Worm (Caenorhabditis elegans): ENCODE measurements around the gene ZC504.1.

Gene ZC504.1

ce11 chrX:10401118-10401517 lies 5.8 kb upstream of the ZC504.1 start:
- TF ChIP-seq lsl-1 (GFP tag; optimal IDR thresholded peaks at IDR 0.05) = no peak
- no peak for TF ChIP-seq let-526 (GFP tag; IDR thresholded peaks at IDR 0.05)

ce11 chrX:10404051-10404450 lies 2.9 kb upstream of the ZC504.1 start:
- TF ChIP-seq ama-1 (optimal IDR thresholded peaks at IDR 0.05) (no peak), ama-1 (GFP tag; optimal IDR thresholded peaks at IDR 0.05) (no peak), ceh-79 (tag; optimal IDR thresholded peaks at IDR 0.05) (no peak), xnd-1 (tag; optimal IDR thresholded peaks at IDR 0.05) (no peak), mes-4 (tag; optimal IDR thresholded peaks at IDR 0.05) (no peak), Y67H2A.10 (GFP tag; conservative IDR thresholded peaks at IDR 0.05) (no peak), repo-1 (tag; optimal IDR thresholded peaks at IDR 0.05) (no peak), nhr-179 (tag; optimal IDR thresholded peaks at IDR 0.05) (no peak), bed-1 (GFP tag; IDR thresholded peaks at IDR 0.05) (no peak), hmg-20 (GFP tag; IDR thresholded peaks at IDR 0.05) (no peak), lin-26 (GFP tag; IDR thresholded peaks at IDR 0.05) (no peak), T26A5.8 (tag; optimal IDR thresholded peaks at IDR 0.05) (no peak), cebp-1 (GFP tag; IDR thresholded peaks at IDR 0.05) (no peak), cebp-1 (tag; optimal IDR thresholded peaks at IDR 0.05) (no peak), pha-4 (tag; optimal IDR thresholded peaks at IDR 0.05) (no peak), let-526 (GFP tag; IDR thresholded peaks at IDR 0.05) (no peak)

- TF ChIP-seq Y79H2A.3 (GFP tag; conservative IDR thresholded peaks at IDR 0.05) (no peak), let-607 (tag; optimal IDR thresholded peaks at IDR 0.05) (no peak), xnd-1 (tag; optimal IDR thresholded peaks at IDR 0.05) (no peak), T07F8.4 (tag; optimal IDR thresholded peaks at IDR 0.05) (no peak), snpc-4 (GFP tag; optimal IDR thresholded peaks at IDR 0.05) (no peak), snpc-4 (tag; optimal IDR thresholded peaks at IDR 0.05) (no peak), lin-40 (tag; optimal IDR thresholded peaks at IDR 0.05) (no peak)
Measured at ce11 chrX:10406203-10406602, 747 bp upstream of the ZC504.1 start, which contains the start of gene gur-3. Gene gur-3, minus strand, starts transcription at chrX:10406303.

- TF ChIP-seq F10E7.11 (tag; optimal IDR thresholded peaks at IDR 0.05) = no peak
- no peak for TF ChIP-seq nhr-120 (GFP tag; IDR thresholded peaks at IDR 0.05)
- no peak for TF ChIP-seq madf-6 (GFP tag; IDR thresholded peaks at IDR 0.05)
- no peak for TF ChIP-seq mel-28 (tag; optimal IDR thresholded peaks at IDR 0.05; ENCODE audit: borderline replicate concordance)
- no peak for TF ChIP-seq ets-4 (GFP tag; optimal IDR thresholded peaks at IDR 0.05)
- no peak for TF ChIP-seq dpl-1 (GFP tag; optimal IDR thresholded peaks at IDR 0.05)
- no peak for TF ChIP-seq ccch-3 (GFP tag; optimal IDR thresholded peaks at IDR 0.05)
- no peak for TF ChIP-seq B0019.2 (GFP tag; conservative IDR thresholded peaks at IDR 0.05)
- TF ChIP-seq sea-2 (GFP tag; IDR thresholded peaks at IDR 0.05) = no peak
- no peak for TF ChIP-seq ztf-18 (tag; optimal IDR thresholded peaks at IDR 0.05)
- no peak for TF ChIP-seq hlh-26 (GFP tag; conservative IDR thresholded peaks at IDR 0.05)
- no peak for TF ChIP-seq Y53G8AR.9 (GFP tag; conservative IDR thresholded peaks at IDR 0.05)
- no peak for TF ChIP-seq xnd-1 (tag; optimal IDR thresholded peaks at IDR 0.05)
- no peak for TF ChIP-seq ztf-6 (GFP tag; IDR thresholded peaks at IDR 0.05)
- no peak for TF ChIP-seq F37B4.10 (GFP tag; IDR thresholded peaks at IDR 0.05)
- no peak for TF ChIP-seq lsy-27 (tag; optimal IDR thresholded peaks at IDR 0.05; ENCODE audit: borderline replicate concordance, insufficient read depth)
- TF ChIP-seq B0035.1 (tag; optimal IDR thresholded peaks at IDR 0.05) = no peak
- TF ChIP-seq tbp1 (GFP tag; optimal IDR thresholded peaks at IDR 0.05) = no peak
Measured at ce11 chrX:10410539-10410938, 3.6 kb downstream of the ZC504.1 start.

Data from whole organism, young adult.